Fruit fly (Drosophila melanogaster): ENCODE results near the gene Gr36c.

Gr36c gene

dm6 chr2L:17228119-17228518 lies 48.0 kb downstream of the Gr36c start:
- no peak for TF ChIP-seq CG8478 (optimal IDR thresholded peaks at IDR 0.05)
- TF ChIP-seq CTCF (optimal IDR thresholded peaks at IDR 0.05), result no peak

DNA sequence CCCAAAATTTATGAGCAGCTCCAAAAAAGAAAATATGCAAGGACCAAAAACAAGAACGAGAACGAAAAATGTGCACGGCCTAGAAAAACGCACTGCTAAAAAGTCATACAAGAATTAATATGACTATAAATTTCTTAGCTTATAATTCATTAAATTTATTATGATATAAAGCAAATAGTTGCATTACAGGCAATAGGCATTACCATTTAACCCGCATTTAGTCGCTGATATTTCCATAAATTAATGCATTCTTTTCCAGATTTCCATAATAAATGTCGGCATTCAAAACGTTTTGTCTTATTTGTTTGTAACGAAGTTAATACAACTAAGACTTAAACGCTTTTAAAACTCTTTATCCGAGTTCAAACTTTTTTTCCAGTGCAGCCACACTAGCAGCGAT lies 49.3 kb downstream of the Gr36c start:
- TF ChIP-seq CTCF (optimal IDR thresholded peaks at IDR 0.05), result no peak
- TF ChIP-seq CG8478 (optimal IDR thresholded peaks at IDR 0.05), result no peak

All from S2 (cell line).